Worm (Caenorhabditis elegans): ENCODE data around the gene C09E7.11.
A peak's percentile ranks its signal among the peaks of the same experiment; 100 is the strongest.

C09E7.11 gene

ce11 chrIII:6513759-6514158 is 17.4 kb upstream of the C09E7.11 start:
- peak; percentile 61; the same call in 1 of the 2 replicates for TF ChIP-seq F44E2.7 (GFP tag; IDR thresholded peaks at IDR 0.05)
- 0 out of 2 replicates have a peak, but pooled peaks have one; percentile 8 for TF ChIP-seq F26F4.8 (GFP tag; conservative IDR thresholded peaks at IDR 0.05)
- TF ChIP-seq lim-7 (GFP tag; IDR thresholded peaks at IDR 0.05): 0 out of 2 replicates have a peak, but pooled peaks have one; percentile 54

- no peak for TF ChIP-seq mxl-3 (GFP tag; optimal IDR thresholded peaks at IDR 0.05)
- TF ChIP-seq lin-15B (tag; optimal IDR thresholded peaks at IDR 0.05): no peak
- TF ChIP-seq T20F7.1 (GFP tag; optimal IDR thresholded peaks at IDR 0.05): no peak
- TF ChIP-seq D1046.2 (GFP tag; IDR thresholded peaks at IDR 0.05): no peak
- no peak for TF ChIP-seq tag-97 (GFP tag; IDR thresholded peaks at IDR 0.05)
- TF ChIP-seq spr-3 (GFP tag; optimal IDR thresholded peaks at IDR 0.05): no peak
- TF ChIP-seq nhr-76 (tag; optimal IDR thresholded peaks at IDR 0.05): no peak
- TF ChIP-seq ZK546.5 (tag; optimal IDR thresholded peaks at IDR 0.05): no peak
- no peak for TF ChIP-seq attf-4 (tag; optimal IDR thresholded peaks at IDR 0.05)
- no peak for TF ChIP-seq duxl-1 (tag; optimal IDR thresholded peaks at IDR 0.05; ENCODE audit: poor library complexity)
- no peak for TF ChIP-seq mdt-29 (GFP tag; IDR thresholded peaks at IDR 0.05)
- TF ChIP-seq dve-1 (tag; optimal IDR thresholded peaks at IDR 0.05; ENCODE audit: insufficient read depth): no peak
- TF ChIP-seq F10B5.3 (tag; optimal IDR thresholded peaks at IDR 0.05): no peak
- no peak for TF ChIP-seq Y48G9A.11 (GFP tag; IDR thresholded peaks at IDR 0.05)
- TF ChIP-seq ceh-28 (tag; optimal IDR thresholded peaks at IDR 0.05): no peak
- TF ChIP-seq lsy-2 (tag; optimal IDR thresholded peaks at IDR 0.05): no peak
- no peak for TF ChIP-seq tra-1 (GFP tag; IDR thresholded peaks at IDR 0.05)
Observed at ce11 chrIII:6514673-6515072, 16.5 kb upstream of the C09E7.11 start, which contains the start of gene acr-5. acr-5 (minus strand) TSS chrIII:6514773.

- TF ChIP-seq R02D3.7 (tag; optimal IDR thresholded peaks at IDR 0.05) (no peak), daf-8 (GFP tag; IDR thresholded peaks at IDR 0.05) (no peak), nhr-48 (tag; optimal IDR thresholded peaks at IDR 0.05) (no peak), php-3 (GFP tag; IDR thresholded peaks at IDR 0.05) (no peak), dmd-9 (GFP tag; IDR thresholded peaks at IDR 0.05) (no peak), jun-1 (tag; optimal IDR thresholded peaks at IDR 0.05) (no peak), duxl-1 (tag; optimal IDR thresholded peaks at IDR 0.05; ENCODE audit: poor library complexity) (no peak), ceh-82 (tag; optimal IDR thresholded peaks at IDR 0.05) (no peak), nhr-41 (GFP tag; IDR thresholded peaks at IDR 0.05) (no peak), egl-27 (tag; optimal IDR thresholded peaks at IDR 0.05) (no peak)
Observed at ce11 chrIII:6519949-6520348, 11.2 kb upstream of the C09E7.11 start, which contains the start of gene C09E7.10. C09E7.10 (minus strand) TSS chrIII:6520049.

- no peak for TF ChIP-seq daf-19 (GFP tag; conservative IDR thresholded peaks at IDR 0.05)
- TF ChIP-seq daf-12 (tag; optimal IDR thresholded peaks at IDR 0.05): no peak
- TF ChIP-seq nhr-237 (tag; optimal IDR thresholded peaks at IDR 0.05): no peak
- no peak for TF ChIP-seq mxl-2 (GFP tag; conservative IDR thresholded peaks at IDR 0.05)
- TF ChIP-seq nhr-11 (tag; optimal IDR thresholded peaks at IDR 0.05): no peak
- no peak for TF ChIP-seq zip-2 (tag; optimal IDR thresholded peaks at IDR 0.05)
- TF ChIP-seq snpc-4 (tag; optimal IDR thresholded peaks at IDR 0.05): no peak
- no peak for TF ChIP-seq ZK546.5 (tag; optimal IDR thresholded peaks at IDR 0.05)
- no peak for TF ChIP-seq daf-16 (GFP tag; optimal IDR thresholded peaks at IDR 0.05)
- no peak for TF ChIP-seq daf-16 (tag; optimal IDR thresholded peaks at IDR 0.05)
- TF ChIP-seq lim-7 (GFP tag; IDR thresholded peaks at IDR 0.05): no peak
- TF ChIP-seq ceh-20 (GFP tag; IDR thresholded peaks at IDR 0.05): no peak
- no peak for TF ChIP-seq ceh-82 (tag; optimal IDR thresholded peaks at IDR 0.05)
- TF ChIP-seq skn-1 (tag; optimal IDR thresholded peaks at IDR 0.05): no peak
- TF ChIP-seq R02D3.7 (tag; optimal IDR thresholded peaks at IDR 0.05): no peak
- TF ChIP-seq lin-38 (GFP tag; IDR thresholded peaks at IDR 0.05): no peak
- TF ChIP-seq nhr-41 (GFP tag; IDR thresholded peaks at IDR 0.05): no peak
- no peak for TF ChIP-seq nhr-77 (tag; optimal IDR thresholded peaks at IDR 0.05)
- no peak for TF ChIP-seq hif-1 (tag; optimal IDR thresholded peaks at IDR 0.05)
- TF ChIP-seq dve-1 (tag; optimal IDR thresholded peaks at IDR 0.05; ENCODE audit: insufficient read depth): no peak
- TF ChIP-seq mdl-1 (tag; optimal IDR thresholded peaks at IDR 0.05): no peak
Observed at ce11 chrIII:6525557-6525956, 5.6 kb upstream of the C09E7.11 start, which contains the start of gene oig-1. oig-1 (minus strand) TSS chrIII:6525657.

Measured in whole organism, L4 larva.